Fruit fly (Drosophila melanogaster) whole organism, embryonic: ENCODE results near the gene CG9288.

Experiments used
- Antp ChIP-seq: fragments of 200-800 bp; sonication (Bioruptor generic); optimal IDR thresholded peaks from 3 replicates; lab custom pipeline; 2016; ENCODE audit warnings: missing biosample characterization, missing genetic modification characterization
- CG11723 ChIP-seq: fragments of 200-800 bp; sonication (Bioruptor generic); optimal IDR thresholded peaks from 2 replicates; lab custom pipeline; 2017; ENCODE audit warnings: missing biosample characterization, mild to moderate bottlenecking, missing genetic modification characterization
- CG12659 ChIP-seq: fragments of 200-800 bp; sonication (Bioruptor generic); optimal IDR thresholded peaks from 3 replicates; lab custom pipeline; 2017; ENCODE audit warnings: mild to moderate bottlenecking, missing biosample characterization, missing genetic modification reagents, missing genetic modification characterization
- CG12744 ChIP-seq: fragments of 200-800 bp; sonication (Bioruptor generic); optimal IDR thresholded peaks from 2 replicates; lab custom pipeline; 2016; ENCODE audit warnings: missing biosample characterization, missing genetic modification characterization
- CG13624 ChIP-seq: fragments of 200-800 bp; sonication (Bioruptor generic); optimal IDR thresholded peaks from 2 replicates; lab custom pipeline; 2016; ENCODE audit warnings: missing biosample characterization, missing genetic modification characterization
- CG14667 ChIP-seq: fragments of 200-800 bp; sonication (Bioruptor generic); IDR thresholded peaks from 2 replicates; pipeline ENCODE4 v1.3.6; 2022; ENCODE audit warnings: missing biosample characterization, missing genetic modification characterization
- CG15696 ChIP-seq: fragments of 200-800 bp; sonication (Bioruptor generic); optimal IDR thresholded peaks from 2 replicates; lab custom pipeline; 2019; ENCODE audit warnings: missing biosample characterization, mild to moderate bottlenecking, missing genetic modification characterization, moderate library complexity
- CG1832 ChIP-seq: fragments of 200-800 bp; sonication (Bioruptor generic); optimal IDR thresholded peaks from 2 replicates; lab custom pipeline; 2017; ENCODE audit warnings: missing biosample characterization, mild to moderate bottlenecking, missing genetic modification characterization, inconsistent platforms
- CG18619 ChIP-seq: fragments of 200-800 bp; sonication (Bioruptor generic); optimal IDR thresholded peaks from 3 replicates; lab custom pipeline; 2017; ENCODE audit warnings: missing biosample characterization, mild to moderate bottlenecking, missing genetic modification characterization
- CG2120 ChIP-seq: fragments of 200-800 bp; sonication (Bioruptor generic); optimal IDR thresholded peaks from 3 replicates; lab custom pipeline; 2016; ENCODE audit warnings: missing biosample characterization, missing genetic modification characterization
- CG2202 ChIP-seq: fragments of 200-800 bp; sonication (Bioruptor generic); optimal IDR thresholded peaks from 2 replicates; lab custom pipeline; 2018; ENCODE audit warnings: missing biosample characterization, mild to moderate bottlenecking, missing genetic modification characterization
- CG2678 ChIP-seq: fragments of 200-800 bp; sonication (Bioruptor generic); optimal IDR thresholded peaks from 3 replicates; lab custom pipeline; 2019; ENCODE audit warnings: missing biosample characterization, mild to moderate bottlenecking, missing genetic modification characterization, moderate library complexity
- CG2875 ChIP-seq: fragments of 200-800 bp; sonication (Bioruptor generic); optimal IDR thresholded peaks from 2 replicates; lab custom pipeline; 2017; ENCODE audit warnings: missing biosample characterization, mild to moderate bottlenecking, missing genetic modification characterization, missing genetic modification reagents
- CG32772 ChIP-seq: fragments of 200-800 bp; sonication (Bioruptor generic); IDR thresholded peaks from 2 replicates; pipeline ENCODE4 v1.3.6; 2022; ENCODE audit warnings: missing biosample characterization, missing genetic modification characterization
- CG34224 ChIP-seq: fragments of 200-800 bp; sonication (Bioruptor generic); IDR thresholded peaks from 3 replicates; pipeline ENCODE4 v1.3.6; 2022; ENCODE audit warnings: missing biosample characterization, missing genetic modification characterization; ENCODE audit not compliant: partially characterized antibody
- CG43689 ChIP-seq: fragments of 200-800 bp; sonication (Bioruptor generic); IDR thresholded peaks from 2 replicates; pipeline ENCODE4 v1.3.6; 2022; ENCODE audit warnings: missing biosample characterization, missing genetic modification characterization
- CG4404 ChIP-seq: fragments of 200-800 bp; sonication (Bioruptor generic); IDR thresholded peaks from 2 replicates; pipeline ENCODE4 v1.3.6; 2022; ENCODE audit warnings: missing biosample characterization, missing genetic modification characterization
- CG6254 ChIP-seq: fragments of 200-800 bp; sonication (Bioruptor generic); optimal IDR thresholded peaks from 3 replicates; lab custom pipeline; 2017; ENCODE audit warnings: mild to moderate bottlenecking, missing biosample characterization, missing genetic modification reagents, missing genetic modification characterization
- CG7372 ChIP-seq: fragments of 200-800 bp; sonication (Bioruptor generic); IDR thresholded peaks from 2 replicates; pipeline ENCODE4 v1.3.6; 2022; ENCODE audit warnings: missing biosample characterization, missing genetic modification characterization
- CG7556 ChIP-seq: fragments of 200-800 bp; sonication (Bioruptor generic); optimal IDR thresholded peaks from 2 replicates; lab custom pipeline; 2017; ENCODE audit warnings: missing biosample characterization, mild to moderate bottlenecking, missing genetic modification characterization
- CG8359 ChIP-seq: fragments of 200-800 bp; sonication (Bioruptor generic); optimal IDR thresholded peaks from 2 replicates; lab custom pipeline; 2017; ENCODE audit warnings: missing biosample characterization, mild to moderate bottlenecking, missing genetic modification characterization, borderline replicate concordance
- CG9932 ChIP-seq: fragments of 200-800 bp; sonication (Bioruptor generic); IDR thresholded peaks from 2 replicates; pipeline ENCODE4 v1.3.6; 2022; ENCODE audit warnings: missing biosample characterization, missing genetic modification characterization
- Chrac-16 ChIP-seq: fragments of 200-800 bp; sonication (Bioruptor generic); optimal IDR thresholded peaks from 3 replicates; lab custom pipeline; 2016; ENCODE audit warnings: missing biosample characterization, missing genetic modification characterization
- Dbx ChIP-seq: fragments of 200-800 bp; sonication (Bioruptor generic); IDR thresholded peaks from 3 replicates; pipeline ENCODE4 v1.3.6; 2022; ENCODE audit warnings: missing biosample characterization, missing genetic modification characterization
- Dref ChIP-seq: fragments of 200-800 bp; sonication (Bioruptor generic); IDR thresholded peaks from 2 replicates; pipeline ENCODE4 v1.3.6; 2022; ENCODE audit warnings: missing biosample characterization, missing genetic modification characterization
- Fer3 ChIP-seq: fragments of 200-800 bp; sonication (Bioruptor generic); optimal IDR thresholded peaks from 2 replicates; lab custom pipeline; 2018; ENCODE audit warnings: missing biosample characterization, mild to moderate bottlenecking, missing genetic modification characterization, moderate library complexity
- H15 ChIP-seq: fragments of 200-800 bp; sonication (Bioruptor generic); IDR thresholded peaks from 3 replicates; pipeline ENCODE4 v1.3.6; 2022; ENCODE audit warnings: missing biosample characterization, missing genetic modification characterization
- Hmx ChIP-seq: fragments of 200-800 bp; sonication (Bioruptor generic); optimal IDR thresholded peaks from 2 replicates; lab custom pipeline; 2016; ENCODE audit warnings: missing biosample characterization, missing genetic modification characterization
- Max ChIP-seq: fragments of 200-800 bp; sonication (Bioruptor generic); optimal IDR thresholded peaks from 2 replicates; lab custom pipeline; 2016; ENCODE audit warnings: missing biosample characterization, mild to moderate bottlenecking, missing genetic modification characterization
- Mes4 ChIP-seq: fragments of 200-800 bp; sonication (Bioruptor generic); optimal IDR thresholded peaks from 2 replicates; lab custom pipeline; 2016; ENCODE audit warnings: missing biosample characterization, missing genetic modification characterization
- Mrtf ChIP-seq: fragments of 200-800 bp; sonication (Bioruptor generic); IDR thresholded peaks from 3 replicates; pipeline ENCODE4 v1.3.6; 2022; ENCODE audit warnings: missing biosample characterization, missing genetic modification characterization
- NC2α ChIP-seq: fragments of 200-800 bp; sonication (Bioruptor generic); optimal IDR thresholded peaks from 2 replicates; lab custom pipeline; 2016; ENCODE audit warnings: missing biosample characterization, missing genetic modification characterization
- Nf-YB ChIP-seq: fragments of 200-800 bp; sonication (Bioruptor generic); optimal IDR thresholded peaks from 3 replicates; lab custom pipeline; 2019; ENCODE audit warnings: missing biosample characterization, mild to moderate bottlenecking, missing genetic modification characterization, moderate library complexity
- Tbp ChIP-seq: fragments of >200 bp; optimal IDR thresholded peaks from 2 replicates; lab custom pipeline; 2018; ENCODE audit warnings: missing biosample characterization, missing genetic modification characterization
- Xbp1 ChIP-seq: fragments of 200-800 bp; sonication (Bioruptor generic); optimal IDR thresholded peaks from 3 replicates; lab custom pipeline; 2016; ENCODE audit warnings: missing biosample characterization, mild to moderate bottlenecking, missing genetic modification characterization
- YL-1 ChIP-seq: fragments of 200-800 bp; sonication (Bioruptor generic); optimal IDR thresholded peaks from 3 replicates; lab custom pipeline; 2017; ENCODE audit warnings: missing biosample characterization, mild to moderate bottlenecking, missing genetic modification characterization
- cad ChIP-seq: fragments of >200 bp; optimal IDR thresholded peaks from 2 replicates; lab custom pipeline; 2017; ENCODE audit warnings: missing biosample characterization, missing genetic modification characterization
- cas ChIP-seq: fragments of 200-800 bp; sonication (Bioruptor generic); IDR thresholded peaks from 2 replicates; pipeline ENCODE4 v1.3.6; 2022; ENCODE audit warnings: missing biosample characterization, missing genetic modification characterization
- cato ChIP-seq: fragments of 200-800 bp; sonication (Bioruptor generic); optimal IDR thresholded peaks from 2 replicates; lab custom pipeline; 2016; ENCODE audit warnings: missing biosample characterization, missing genetic modification characterization, borderline replicate concordance
- chif ChIP-seq, 2 experiments: fragments of 200-800 bp; sonication (Bioruptor generic); optimal IDR thresholded peaks; 3 replicates each; lab custom pipeline; 2016; ENCODE audit warnings: missing biosample characterization in 2 of 2, missing genetic modification characterization in 2 of 2
- corto ChIP-seq: fragments of 200-800 bp; sonication (Bioruptor generic); optimal IDR thresholded peaks from 2 replicates; lab custom pipeline; 2016; ENCODE audit warnings: missing biosample characterization, mild to moderate bottlenecking, missing genetic modification characterization, moderate library complexity
- dpn ChIP-seq, 2 experiments: fragments of 200-800 bp; sonication (Bioruptor generic); optimal IDR thresholded peaks; 3 replicates each; lab custom pipeline; 2016; ENCODE audit warnings: missing biosample characterization in 2 of 2, missing genetic modification characterization in 2 of 2
- fd102C ChIP-seq: fragments of 200-800 bp; sonication (Bioruptor generic); optimal IDR thresholded peaks from 2 replicates; lab custom pipeline; 2018; ENCODE audit warnings: missing biosample characterization, mild to moderate bottlenecking, missing genetic modification characterization, moderate library complexity
- nerfin-2 ChIP-seq: fragments of 200-800 bp; sonication (Bioruptor generic); IDR thresholded peaks from 2 replicates; pipeline ENCODE4 v1.3.6; 2022; ENCODE audit warnings: missing biosample characterization, missing genetic modification characterization; ENCODE audit not compliant: partially characterized antibody
- pnt ChIP-seq: fragments of 200-800 bp; sonication (Bioruptor generic); optimal IDR thresholded peaks from 3 replicates; lab custom pipeline; 2016; ENCODE audit warnings: missing biosample characterization, missing genetic modification characterization
- salm ChIP-seq: fragments of 200-800 bp; sonication (Bioruptor generic); optimal IDR thresholded peaks from 2 replicates; lab custom pipeline; 2018; ENCODE audit warnings: missing biosample characterization, mild to moderate bottlenecking, missing genetic modification characterization
- shn ChIP-seq: fragments of 200-800 bp; sonication (Bioruptor generic); optimal IDR thresholded peaks from 3 replicates; lab custom pipeline; 2016; ENCODE audit warnings: missing biosample characterization, missing genetic modification characterization
- slp2 ChIP-seq: fragments of 200-800 bp; sonication (Bioruptor generic); optimal IDR thresholded peaks from 2 replicates; lab custom pipeline; 2016; ENCODE audit warnings: missing biosample characterization, missing genetic modification characterization
- stwl ChIP-seq: fragments of 200-800 bp; sonication (Bioruptor generic); optimal IDR thresholded peaks from 3 replicates; lab custom pipeline; 2018; ENCODE audit warnings: missing biosample characterization, mild to moderate bottlenecking, missing genetic modification characterization, moderate library complexity
- wdn ChIP-seq: fragments of 200-800 bp; sonication (Bioruptor generic); IDR thresholded peaks from 2 replicates; pipeline ENCODE4 v1.3.6; 2022; ENCODE audit warnings: missing biosample characterization, missing genetic modification characterization
- yki ChIP-seq: fragments of >200 bp; optimal IDR thresholded peaks from 3 replicates; lab custom pipeline; 2018
- zfh1 ChIP-seq: fragments of 200-800 bp; sonication (Bioruptor generic); IDR thresholded peaks from 3 replicates; pipeline ENCODE4 v1.3.6; 2022; ENCODE audit warnings: missing biosample characterization, missing genetic modification characterization

CG9288 gene

dm6 chr3R:13779241-13779683 is at the start of gene CG9288, which contains the start of gene CG42375 (continued):
- no peak for TF ChIP-seq cas (GFP tag; lab: Robert Waterston, UW)
- TF ChIP-seq CG4404 (GFP tag; lab: Robert Waterston, UW): no peak
- no peak for TF ChIP-seq CG14667 (GFP tag; lab: Robert Waterston, UW)
- TF ChIP-seq H15 (GFP tag; lab: Robert Waterston, UW): no peak
- no peak for TF ChIP-seq CG1832 (GFP tag; lab: Kevin White, UChicago)
- peak; percentile 58 for TF ChIP-seq CG8359 (GFP tag; lab: Kevin White, UChicago)
- no peak for TF ChIP-seq yki
- TF ChIP-seq nerfin-2 (GFP tag; lab: Robert Waterston, UW): no peak
- no peak for TF ChIP-seq Chrac-16 (GFP tag; lab: Kevin White, UChicago)
- no peak for TF ChIP-seq Nf-YB (GFP tag; lab: Kevin White, UChicago)
- peak; percentile 35; the same call in 1 of the 2 replicates for TF ChIP-seq CG32772 (GFP tag; lab: Robert Waterston, UW)
- TF ChIP-seq NC2α (GFP tag; lab: Kevin White, UChicago): no peak
- TF ChIP-seq CG6254 (GFP tag; lab: Kevin White, UChicago): peak; percentile 67
- TF ChIP-seq CG12744 (GFP tag; lab: Kevin White, UChicago): no peak
- no peak for TF ChIP-seq shn (GFP tag; lab: Kevin White, UChicago)
- no peak for TF ChIP-seq Antp (GFP tag; lab: Kevin White, UChicago)
- TF ChIP-seq corto (GFP tag; lab: Kevin White, UChicago): no peak
- TF ChIP-seq cad (GFP tag; lab: Kevin White, UChicago): no peak
- peak; percentile 82 for TF ChIP-seq CG13624 (GFP tag; lab: Kevin White, UChicago)
- no peak for TF ChIP-seq Dref
- TF ChIP-seq fd102C (GFP tag; lab: Kevin White, UChicago): no peak
- TF ChIP-seq slp2: no peak
- TF ChIP-seq CG15696 (tag; lab: Kevin White, UChicago): peak; percentile 75
- TF ChIP-seq CG9932 (GFP tag; lab: Robert Waterston, UW): no peak
- no peak for TF ChIP-seq cato
- TF ChIP-seq CG7372 (GFP tag; lab: Robert Waterston, UW): no peak
- TF ChIP-seq pnt: peak; percentile 79
- peak; percentile 36 for TF ChIP-seq Xbp1 (GFP tag; lab: Kevin White, UChicago)
- TF ChIP-seq CG18619 (GFP tag; lab: Kevin White, UChicago): no peak
- TF ChIP-seq YL-1 (GFP tag; lab: Kevin White, UChicago): no peak
- 0 out of 2 replicates have a peak, but pooled peaks have one; percentile 16 for TF ChIP-seq wdn
- TF ChIP-seq Fer3 (tag; lab: Kevin White, UChicago): peak; percentile 77
- peak; percentile 61; the same call in 1 of the 3 replicates for TF ChIP-seq Dbx (GFP tag; lab: Robert Waterston, UW)
- TF ChIP-seq Tbp (GFP tag; lab: Kevin White, UChicago): no peak
- TF ChIP-seq Mrtf (GFP tag; lab: Robert Waterston, UW): peak; percentile 41; the same call in 1 of the 3 replicates
- TF ChIP-seq salm (tag; lab: Kevin White, UChicago): peak; percentile 9
- TF ChIP-seq dpn (GFP tag; optimal IDR thresholded peaks at IDR 0.05; lab: Kevin White, UChicago): peak; percentile 7 to 17
- peak; percentile 72; the same call in 2 of the 3 replicates for TF ChIP-seq zfh1 (GFP tag; lab: Robert Waterston, UW)
- TF ChIP-seq CG2120 (GFP tag; lab: Kevin White, UChicago): peak; percentile 55
- TF ChIP-seq stwl (tag; lab: Kevin White, UChicago): peak; percentile 33
- TF ChIP-seq Mes4: no peak
- no peak for TF ChIP-seq CG43689 (GFP tag; lab: Robert Waterston, UW)
- TF ChIP-seq CG7556 (GFP tag; lab: Kevin White, UChicago): peak; percentile 66
- TF ChIP-seq CG34224 (GFP tag; lab: Robert Waterston, UW): no peak
- peak; percentile 73 for TF ChIP-seq Hmx
- TF ChIP-seq CG2875 (GFP tag; lab: Kevin White, UChicago): no peak
- no peak for TF ChIP-seq CG11723
- peak; percentile 67 for TF ChIP-seq CG2678 (tag; lab: Kevin White, UChicago)
- peak; percentile 62 for TF ChIP-seq Max (GFP tag; lab: Kevin White, UChicago)
- TF ChIP-seq CG12659 (GFP tag; lab: Kevin White, UChicago): peak; percentile 34
- TF ChIP-seq CG2202 (tag; lab: Kevin White, UChicago): no peak
- peak in 1 of 2 experiments; percentile 58 for TF ChIP-seq chif (GFP tag; optimal IDR thresholded peaks at IDR 0.05; lab: Kevin White, UChicago)
